Worm (Caenorhabditis elegans) whole organism, mixed stage, embryonic: ENCODE measurements around the gene str-144.

Experiments
- bed-3 ChIP-seq: fragments of 200-800 bp; sonication (Bioruptor generic); optimal IDR thresholded peaks from 3 replicates; lab custom pipeline; 2018; ENCODE audit warnings: mild to moderate bottlenecking, missing genetic modification characterization, moderate library complexity, missing compliant biosample characterization
- ces-1 ChIP-seq: fragments of 150-350 bp; optimal IDR thresholded peaks from 2 replicates; lab custom pipeline; 2014; ENCODE audit warnings: missing biosample characterization, missing genetic modification reagents, missing genetic modification characterization
- elt-1 ChIP-seq: sonication (generic microtip); optimal IDR thresholded peaks from 2 replicates; lab custom pipeline; 2017; ENCODE audit warnings: missing genetic modification characterization, mild to moderate bottlenecking, missing compliant biosample characterization, antibody characterized with exemption, moderate library complexity, borderline replicate concordance; ENCODE audit not compliant: insufficient read depth
- flh-1 ChIP-seq: fragments of 200-800 bp; sonication (Bioruptor generic); optimal IDR thresholded peaks from 2 replicates; lab custom pipeline; 2018; ENCODE audit warnings: mild to moderate bottlenecking, missing genetic modification characterization, moderate library complexity, missing compliant biosample characterization
- hlh-1 ChIP-seq: fragments of 150-350 bp; optimal IDR thresholded peaks from 2 replicates; lab custom pipeline; 2014; ENCODE audit warnings: missing biosample characterization, missing genetic modification reagents, missing genetic modification characterization
- lsy-2 ChIP-seq: fragments of 150-350 bp; optimal IDR thresholded peaks from 2 replicates; lab custom pipeline; 2014; ENCODE audit warnings: missing biosample characterization, missing genetic modification characterization
- mep-1 ChIP-seq: fragments of 150-350 bp; optimal IDR thresholded peaks from 2 replicates; lab custom pipeline; 2017; ENCODE audit warnings: missing biosample characterization, missing genetic modification reagents, missing genetic modification characterization, inconsistent platforms
- mls-2 ChIP-seq: sonication (generic microtip); optimal IDR thresholded peaks from 2 replicates; lab custom pipeline; 2016; ENCODE audit warnings: mild to moderate bottlenecking, missing genetic modification characterization, moderate library complexity, missing compliant biosample characterization
- nhr-12 ChIP-seq: fragments of 150-350 bp; optimal IDR thresholded peaks from 2 replicates; lab custom pipeline; 2014; ENCODE audit warnings: missing biosample characterization, missing genetic modification characterization
- nhr-2 ChIP-seq: fragments of 150-350 bp; optimal IDR thresholded peaks from 2 replicates; lab custom pipeline; 2014; ENCODE audit warnings: missing biosample characterization, missing genetic modification characterization
- nhr-237 ChIP-seq: fragments of 150-350 bp; optimal IDR thresholded peaks from 2 replicates; lab custom pipeline; 2014; ENCODE audit warnings: missing biosample characterization, missing genetic modification characterization
- nhr-76 ChIP-seq: sonication (generic microtip); optimal IDR thresholded peaks from 2 replicates; lab custom pipeline; 2017; ENCODE audit warnings: missing biosample characterization, missing genetic modification characterization
- snpc-4 ChIP-seq: fragments of 150-350 bp; optimal IDR thresholded peaks from 2 replicates; lab custom pipeline; 2014; ENCODE audit warnings: missing biosample characterization, missing genetic modification characterization
- unc-62 ChIP-seq: fragments of 150-350 bp; optimal IDR thresholded peaks from 2 replicates; lab custom pipeline; 2014; ENCODE audit warnings: missing biosample characterization, missing genetic modification reagents, missing genetic modification characterization

ce11 chrV:8046706-8047105, 25.2 kb downstream of the str-144 start, which contains the start of gene ZC513.3:
- no peak for TF ChIP-seq ces-1
- TF ChIP-seq nhr-2, result no peak
- no peak for TF ChIP-seq lsy-2
- TF ChIP-seq snpc-4 (tag; lab: Kevin White, UChicago), result no peak
- no peak for TF ChIP-seq bed-3 (GFP tag; lab: Kevin White, UChicago)
- no peak for TF ChIP-seq nhr-12
- no peak for TF ChIP-seq unc-62 (GFP tag; lab: Kevin White, UChicago)
- TF ChIP-seq mls-2 (tag; lab: Kevin White, UChicago), result no peak
- TF ChIP-seq nhr-76 (tag; lab: Kevin White, UChicago), result no peak
- TF ChIP-seq elt-1 (tag; lab: Kevin White, UChicago), result no peak
- no peak for TF ChIP-seq nhr-237 (tag; lab: Kevin White, UChicago)
- TF ChIP-seq hlh-1 (tag; lab: Kevin White, UChicago), result no peak
- TF ChIP-seq mep-1, result no peak
- no peak for TF ChIP-seq flh-1 (GFP tag; lab: Kevin White, UChicago)
